Fruit fly (Drosophila melanogaster) whole organism, embryonic: ENCODE measurements around the gene Jhbp5.

ENCODE experiments used
- Atf6 ChIP-seq: fragments of 200-800 bp; sonication (Bioruptor generic); IDR thresholded peaks from 2 replicates; pipeline ENCODE4 v1.3.6; 2022; ENCODE audit warnings: missing biosample characterization, missing genetic modification characterization
- BtbVII ChIP-seq: fragments of 200-800 bp; sonication (Bioruptor generic); optimal IDR thresholded peaks from 3 replicates; lab custom pipeline; 2017; ENCODE audit warnings: missing biosample characterization, mild to moderate bottlenecking, missing genetic modification characterization
- CG1024 ChIP-seq: fragments of 200-800 bp; sonication (Bioruptor generic); IDR thresholded peaks from 2 replicates; pipeline ENCODE4 v1.3.6; 2022; ENCODE audit warnings: missing biosample characterization, missing genetic modification characterization
- CG10321 ChIP-seq: fragments of 200-800 bp; sonication (Bioruptor generic); IDR thresholded peaks from 2 replicates; pipeline ENCODE4 v1.3.6; 2022; ENCODE audit warnings: missing biosample characterization, missing genetic modification characterization
- CG10462 ChIP-seq: fragments of 200-800 bp; sonication (Bioruptor generic); optimal IDR thresholded peaks from 2 replicates; lab custom pipeline; 2016; ENCODE audit warnings: missing biosample characterization, missing genetic modification characterization
- CG10565 ChIP-seq: fragments of 200-800 bp; sonication (Bioruptor generic); optimal IDR thresholded peaks from 3 replicates; lab custom pipeline; 2016; ENCODE audit warnings: missing biosample characterization, mild to moderate bottlenecking, missing genetic modification characterization
- CG11456 ChIP-seq: fragments of 200-800 bp; sonication (Bioruptor generic); IDR thresholded peaks from 3 replicates; pipeline ENCODE4 v1.3.6; 2022; ENCODE audit warnings: missing biosample characterization, missing genetic modification characterization
- CG11723 ChIP-seq: fragments of 200-800 bp; sonication (Bioruptor generic); optimal IDR thresholded peaks from 2 replicates; lab custom pipeline; 2017; ENCODE audit warnings: missing biosample characterization, mild to moderate bottlenecking, missing genetic modification characterization
- CG14050 ChIP-seq: fragments of 200-800 bp; sonication (Bioruptor generic); IDR thresholded peaks from 3 replicates; pipeline ENCODE4 v1.3.6; 2022; ENCODE audit warnings: missing biosample characterization, missing genetic modification characterization
- CG15696 ChIP-seq: fragments of 200-800 bp; sonication (Bioruptor generic); optimal IDR thresholded peaks from 2 replicates; lab custom pipeline; 2019; ENCODE audit warnings: missing biosample characterization, mild to moderate bottlenecking, missing genetic modification characterization, moderate library complexity
- CG18011 ChIP-seq: fragments of 200-800 bp; sonication (Bioruptor generic); optimal IDR thresholded peaks from 2 replicates; lab custom pipeline; 2017; ENCODE audit warnings: missing biosample characterization, missing genetic modification characterization, mild to moderate bottlenecking, moderate library complexity, missing genotype
- CG1832 ChIP-seq: fragments of 200-800 bp; sonication (Bioruptor generic); optimal IDR thresholded peaks from 2 replicates; lab custom pipeline; 2017; ENCODE audit warnings: missing biosample characterization, mild to moderate bottlenecking, missing genetic modification characterization, inconsistent platforms
- CG18599 ChIP-seq: fragments of 200-800 bp; sonication (Bioruptor generic); optimal IDR thresholded peaks from 3 replicates; lab custom pipeline; 2017; ENCODE audit warnings: missing biosample characterization, missing genetic modification characterization, mild to moderate bottlenecking, moderate library complexity, missing genetic modification reagents
- CG18619 ChIP-seq: fragments of 200-800 bp; sonication (Bioruptor generic); optimal IDR thresholded peaks from 3 replicates; lab custom pipeline; 2017; ENCODE audit warnings: missing biosample characterization, mild to moderate bottlenecking, missing genetic modification characterization
- CG30403 ChIP-seq: fragments of 200-800 bp; sonication (Bioruptor generic); optimal IDR thresholded peaks from 3 replicates; lab custom pipeline; 2016; ENCODE audit warnings: missing biosample characterization, missing genetic modification characterization
- CG31388 ChIP-seq: fragments of 200-800 bp; sonication (Bioruptor generic); optimal IDR thresholded peaks from 2 replicates; lab custom pipeline; 2016; ENCODE audit warnings: missing biosample characterization, missing genetic modification characterization
- CG42726 ChIP-seq: fragments of 200-800 bp; sonication (Bioruptor generic); IDR thresholded peaks from 2 replicates; pipeline ENCODE4 v1.3.6; 2022; ENCODE audit warnings: missing biosample characterization, missing genetic modification characterization; ENCODE audit not compliant: partially characterized antibody
- CG6854 ChIP-seq: fragments of 200-800 bp; sonication (Bioruptor generic); optimal IDR thresholded peaks from 3 replicates; lab custom pipeline; 2017; ENCODE audit warnings: missing biosample characterization, mild to moderate bottlenecking, missing genetic modification characterization
- CG7987 ChIP-seq: fragments of 200-800 bp; sonication (Bioruptor generic); optimal IDR thresholded peaks from 2 replicates; lab custom pipeline; 2018; ENCODE audit warnings: missing biosample characterization, mild to moderate bottlenecking, missing genetic modification characterization, moderate library complexity
- CG8944 ChIP-seq: fragments of 200-800 bp; sonication (Bioruptor generic); optimal IDR thresholded peaks from 3 replicates; lab custom pipeline; 2016; ENCODE audit warnings: missing biosample characterization, missing genetic modification characterization
- Camta ChIP-seq: fragments of 200-800 bp; sonication (Bioruptor generic); optimal IDR thresholded peaks from 2 replicates; lab custom pipeline; 2016; ENCODE audit warnings: missing biosample characterization, missing genetic modification characterization
- Dll ChIP-seq: fragments of 200-800 bp; sonication (Bioruptor generic); IDR thresholded peaks from 4 replicates; pipeline ENCODE4 v1.3.6; 2022; ENCODE audit warnings: missing biosample characterization, missing genetic modification characterization; ENCODE audit not compliant: partially characterized antibody
- Lhr ChIP-seq: fragments of 200-800 bp; sonication (Bioruptor generic); optimal IDR thresholded peaks from 3 replicates; lab custom pipeline; 2017; ENCODE audit warnings: mild to moderate bottlenecking, missing biosample characterization, missing genetic modification reagents, missing genetic modification characterization
- Max ChIP-seq: fragments of 200-800 bp; sonication (Bioruptor generic); optimal IDR thresholded peaks from 2 replicates; lab custom pipeline; 2016; ENCODE audit warnings: missing biosample characterization, mild to moderate bottlenecking, missing genetic modification characterization
- NC2β ChIP-seq: fragments of 200-800 bp; sonication (Bioruptor generic); optimal IDR thresholded peaks from 2 replicates; lab custom pipeline; 2016; ENCODE audit warnings: missing biosample characterization, missing genetic modification characterization
- NfI ChIP-seq: fragments of 200-800 bp; sonication (Bioruptor generic); optimal IDR thresholded peaks from 3 replicates; lab custom pipeline; 2018; ENCODE audit warnings: missing biosample characterization, mild to moderate bottlenecking, missing genetic modification characterization, moderate library complexity
- Oaz ChIP-seq: fragments of 200-800 bp; sonication (Bioruptor generic); IDR thresholded peaks from 2 replicates; pipeline ENCODE4 v1.3.6; 2022; ENCODE audit warnings: missing biosample characterization, missing genetic modification characterization
- Oli ChIP-seq: fragments of 200-800 bp; sonication (Bioruptor generic); optimal IDR thresholded peaks from 2 replicates; lab custom pipeline; 2018; ENCODE audit warnings: missing biosample characterization, mild to moderate bottlenecking, missing genetic modification characterization, moderate library complexity
- Opbp ChIP-seq: fragments of 200-800 bp; sonication (Bioruptor generic); IDR thresholded peaks from 3 replicates; pipeline ENCODE4 v1.3.6; 2022; ENCODE audit warnings: missing biosample characterization, missing genetic modification characterization; ENCODE audit not compliant: partially characterized antibody
- Pdp1 ChIP-seq, 2 experiments: fragments of 200-800 bp; sonication (Bioruptor generic); optimal IDR thresholded peaks; 3 replicates each; lab custom pipeline; 2016; ENCODE audit warnings: missing biosample characterization in 2 of 2, missing genetic modification characterization in 2 of 2, mild to moderate bottlenecking in 1 of 2, moderate library complexity in 1 of 2
- TFAM ChIP-seq: fragments of 200-800 bp; sonication (Bioruptor generic); optimal IDR thresholded peaks from 2 replicates; lab custom pipeline; 2017; ENCODE audit warnings: missing biosample characterization, missing genetic modification characterization, inconsistent platforms
- Tbp ChIP-seq: fragments of >200 bp; optimal IDR thresholded peaks from 2 replicates; lab custom pipeline; 2018; ENCODE audit warnings: missing biosample characterization, missing genetic modification characterization
- amos ChIP-seq: fragments of 200-800 bp; sonication (Bioruptor generic); IDR thresholded peaks from 2 replicates; pipeline ENCODE4 v1.3.6; 2022; ENCODE audit warnings: missing biosample characterization, missing genetic modification characterization; ENCODE audit not compliant: partially characterized antibody
- bowl ChIP-seq: fragments of 200-800 bp; sonication (Bioruptor generic); IDR thresholded peaks from 2 replicates; pipeline ENCODE4 v1.3.6; 2022; ENCODE audit warnings: missing biosample characterization, missing genetic modification characterization
- bsh ChIP-seq, 2 experiments: fragments of 200-800 bp; sonication (Bioruptor generic); optimal IDR thresholded peaks; 2 replicates each; lab custom pipeline; 2017 to 2018; ENCODE audit warnings: mild to moderate bottlenecking in 2 of 2, missing biosample characterization in 2 of 2, missing genetic modification characterization in 2 of 2, moderate library complexity in 1 of 2
- chm ChIP-seq: fragments of 200-800 bp; sonication (Bioruptor generic); IDR thresholded peaks from 2 replicates; pipeline ENCODE4 v1.3.6; 2022; ENCODE audit warnings: missing biosample characterization, missing genetic modification characterization
- corto ChIP-seq: fragments of 200-800 bp; sonication (Bioruptor generic); optimal IDR thresholded peaks from 2 replicates; lab custom pipeline; 2016; ENCODE audit warnings: missing biosample characterization, mild to moderate bottlenecking, missing genetic modification characterization, moderate library complexity
- inv ChIP-seq: fragments of 200-800 bp; sonication (Bioruptor generic); IDR thresholded peaks from 2 replicates; pipeline ENCODE4 v1.3.6; 2022; ENCODE audit warnings: missing biosample characterization, missing genetic modification characterization; ENCODE audit not compliant: partially characterized antibody
- kni ChIP-seq: fragments of 200-800 bp; sonication (Bioruptor generic); optimal IDR thresholded peaks from 3 replicates; lab custom pipeline; 2017; ENCODE audit warnings: mild to moderate bottlenecking, missing biosample characterization, missing genetic modification reagents, missing genetic modification characterization
- lov ChIP-seq, 2 experiments: fragments of 200-800 bp in 1 of 2; fragments of >200 bp in 1 of 2; sonication (Bioruptor generic) in 1 of 2; IDR thresholded peaks in 1 of 2; optimal IDR thresholded peaks in 1 of 2; 2 replicates in 1 of 2; 3 replicates in 1 of 2; pipeline versions ENCODE4 v1.3.6 to Lab custom; 2017 to 2022; ENCODE audit warnings: missing biosample characterization in 1 of 2, missing genetic modification characterization in 1 of 2
- luna ChIP-seq: fragments of 200-800 bp; sonication (Bioruptor generic); optimal IDR thresholded peaks from 2 replicates; lab custom pipeline; 2016; ENCODE audit warnings: missing biosample characterization, missing genetic modification characterization
- p53 ChIP-seq: fragments of 200-800 bp; sonication (Bioruptor generic); optimal IDR thresholded peaks from 2 replicates; lab custom pipeline; 2016; ENCODE audit warnings: missing biosample characterization, missing genetic modification characterization
- sisA ChIP-seq: fragments of 200-800 bp; sonication (Bioruptor generic); IDR thresholded peaks from 2 replicates; pipeline ENCODE4 v1.3.6; 2022; ENCODE audit warnings: missing biosample characterization, missing genetic modification characterization
- tap ChIP-seq: fragments of 200-800 bp; optimal IDR thresholded peaks from 3 replicates; lab custom pipeline; 2019; ENCODE audit warnings: missing biosample characterization, mild to moderate bottlenecking, missing genetic modification characterization, moderate library complexity
- unc-4 ChIP-seq: fragments of 200-800 bp; sonication (Bioruptor generic); IDR thresholded peaks from 2 replicates; pipeline ENCODE4 v1.3.6; 2022; ENCODE audit warnings: missing biosample characterization, missing genetic modification characterization; ENCODE audit not compliant: partially characterized antibody
- wor ChIP-seq: fragments of 200-800 bp; sonication (Bioruptor generic); IDR thresholded peaks from 2 replicates; pipeline ENCODE4 v1.3.6; 2022; ENCODE audit warnings: missing biosample characterization, missing genetic modification characterization
- zfh1 ChIP-seq: fragments of 200-800 bp; sonication (Bioruptor generic); IDR thresholded peaks from 3 replicates; pipeline ENCODE4 v1.3.6; 2022; ENCODE audit warnings: missing biosample characterization, missing genetic modification characterization

Gene Jhbp5

dm6 chr3R:16071689-16072580 is 26.0 kb upstream of the Jhbp5 start (continued):
- TF ChIP-seq bowl (GFP tag; lab: Robert Waterston, UW), result no peak
- TF ChIP-seq CG18011 (GFP tag; lab: Kevin White, UChicago), result peak; percentile 25
- peak; percentile 69 for TF ChIP-seq sisA
- no peak for TF ChIP-seq amos
- TF ChIP-seq lov (optimal IDR thresholded peaks at IDR 0.05; lab: Kevin White, UChicago), result no peak
- TF ChIP-seq lov (GFP tag; IDR thresholded peaks at IDR 0.05; lab: Robert Waterston, UW), result 0 out of 3 replicates have a peak, but pooled peaks have one; percentile 71
- no peak for TF ChIP-seq CG18599
- TF ChIP-seq Oaz, result peak; percentile 25; the same call in 1 of the 2 replicates
- TF ChIP-seq CG10462 (GFP tag; lab: Kevin White, UChicago), result peak; percentile 67
- no peak for TF ChIP-seq Dll
- TF ChIP-seq CG6854 (GFP tag; lab: Kevin White, UChicago), result no peak
- TF ChIP-seq CG30403 (GFP tag; lab: Kevin White, UChicago), result peak; percentile 83
- TF ChIP-seq chm, result peak; percentile 72
- no peak for TF ChIP-seq TFAM (GFP tag; lab: Kevin White, UChicago)
- TF ChIP-seq CG11723, result no peak
- TF ChIP-seq Max (GFP tag; lab: Kevin White, UChicago), result peak; percentile 68
- TF ChIP-seq NfI (GFP tag; lab: Kevin White, UChicago), result no peak
- peak; percentile 67 for TF ChIP-seq Oli
- no peak for TF ChIP-seq unc-4 (GFP tag; lab: Robert Waterston, UW)
- peak; percentile 59 for TF ChIP-seq NC2β (GFP tag; lab: Kevin White, UChicago)
- peak; percentile 39 for TF ChIP-seq CG18619
- TF ChIP-seq CG1832 (GFP tag; lab: Kevin White, UChicago), result no peak
- peak; percentile 47; the same call in 1 of the 2 replicates for TF ChIP-seq Atf6 (GFP tag; lab: Robert Waterston, UW)
- peak; percentile 71 for TF ChIP-seq tap (tag; lab: Kevin White, UChicago)
- no peak for TF ChIP-seq CG10565
- no peak for TF ChIP-seq Opbp
- TF ChIP-seq CG14050 (GFP tag; lab: Robert Waterston, UW), result peak; percentile 73
- TF ChIP-seq Tbp (GFP tag; lab: Kevin White, UChicago), result no peak
- TF ChIP-seq CG11456, result 0 out of 3 replicates have a peak, but pooled peaks have one; percentile 26
- peak; percentile 47 for TF ChIP-seq corto (GFP tag; lab: Kevin White, UChicago)
- TF ChIP-seq kni (GFP tag; lab: Kevin White, UChicago), result peak; percentile 94
- TF ChIP-seq CG7987 (GFP tag; lab: Kevin White, UChicago), result no peak
- TF ChIP-seq CG10321 (GFP tag; lab: Robert Waterston, UW), result no peak
- peak; percentile 43 for TF ChIP-seq CG15696 (tag; lab: Kevin White, UChicago)
- TF ChIP-seq CG8944 (GFP tag; lab: Kevin White, UChicago), result no peak
- TF ChIP-seq CG31388, result peak; percentile 21
- no peak for TF ChIP-seq inv
- TF ChIP-seq CG42726 (GFP tag; lab: Robert Waterston, UW), result no peak
- no peak for TF ChIP-seq Lhr (GFP tag; lab: Kevin White, UChicago)
- TF ChIP-seq Camta (GFP tag; lab: Kevin White, UChicago), result peak; percentile 51
- peak; percentile 52 to 85 for TF ChIP-seq bsh (GFP tag; optimal IDR thresholded peaks at IDR 0.05; lab: Kevin White, UChicago)
- TF ChIP-seq luna (GFP tag; lab: Kevin White, UChicago), result no peak
- peak; percentile 68 for TF ChIP-seq CG1024 (GFP tag; lab: Robert Waterston, UW)
- TF ChIP-seq zfh1 (GFP tag; lab: Robert Waterston, UW), result peak; percentile 81
- peak; percentile 22 to 29 for TF ChIP-seq Pdp1 (GFP tag; optimal IDR thresholded peaks at IDR 0.05; lab: Kevin White, UChicago)
- no peak for TF ChIP-seq BtbVII (GFP tag; lab: Kevin White, UChicago)
- TF ChIP-seq wor (GFP tag; lab: Robert Waterston, UW), result peak; percentile 60; the same call in 1 of the 2 replicates
- no peak for TF ChIP-seq p53 (GFP tag; lab: Kevin White, UChicago)
